Fruit fly (Drosophila melanogaster) Kc167 (cell line): Measurements from ENCODE around the gene CG14322.

Experiments used
- Myc ChIP-seq: fragments of >200 bp; optimal IDR thresholded peaks from 2 replicates; lab custom pipeline; 2017; ENCODE audit warnings: missing external identifiers
- Sin3A ChIP-seq: fragments of >200 bp; optimal IDR thresholded peaks from 2 replicates; lab custom pipeline; 2018; ENCODE audit warnings: missing external identifiers
- insv ChIP-seq: fragments of >200 bp; optimal IDR thresholded peaks from 3 replicates; lab custom pipeline; 2018; ENCODE audit warnings: missing external identifiers
- ttk ChIP-seq: sonication (Bioruptor generic); optimal IDR thresholded peaks from 2 replicates; lab custom pipeline; 2017; ENCODE audit warnings: missing external identifiers

dm6 chr3R:17680639-17681302 lies 33.3 kb downstream of the CG14322 start:
- TF ChIP-seq insv (lab: Kevin White, UChicago) (no peak), ttk (lab: Kevin White, UChicago) (no peak), Myc (lab: Kevin White, UChicago) (no peak), Sin3A (lab: Kevin White, UChicago) (no peak)
